Fruit fly (Drosophila melanogaster): ENCODE results near the gene Mat89Ba.

DNA sequence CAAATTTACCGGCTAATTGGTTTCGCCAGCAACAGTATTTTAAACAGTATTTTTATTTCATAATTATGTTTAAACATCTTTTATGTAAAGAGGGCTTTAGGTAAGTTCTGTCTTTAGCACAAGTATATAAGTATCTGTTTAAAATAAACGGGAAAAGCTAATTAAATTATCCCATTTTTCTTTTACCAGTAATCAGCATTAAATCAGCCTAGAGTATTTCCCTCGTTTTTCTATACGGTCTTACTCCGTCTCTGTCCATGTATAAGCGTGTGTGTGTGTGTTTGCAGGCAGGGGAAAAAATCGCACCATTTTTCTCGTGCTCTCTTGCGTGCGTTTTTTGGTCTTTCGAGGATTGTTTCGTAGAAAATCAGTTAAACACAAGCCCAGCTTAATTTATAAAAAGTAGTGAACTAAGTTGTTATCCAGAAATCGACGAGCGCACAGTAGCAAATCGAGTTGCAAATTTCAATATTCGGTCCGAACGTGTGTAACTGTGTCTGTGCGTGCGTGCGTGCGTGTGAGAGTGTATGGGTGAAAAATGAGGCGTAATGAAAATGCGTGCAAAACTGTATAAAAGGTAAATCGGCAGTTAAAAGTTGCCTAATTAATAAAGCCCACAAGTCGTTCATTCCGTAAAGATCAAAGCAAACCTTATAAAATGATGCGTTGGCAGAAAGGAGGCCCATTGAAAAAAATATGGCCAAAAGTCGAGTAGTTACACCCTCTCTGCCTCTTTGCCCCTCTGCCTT is 713 bp upstream of the Mat89Ba start:
- TF ChIP-seq OdsH (GFP tag; optimal IDR thresholded peaks at IDR 0.05) (no peak), CG8632 (GFP tag; optimal IDR thresholded peaks at IDR 0.05) (no peak), ss (GFP tag; optimal IDR thresholded peaks at IDR 0.05) (no peak)
